Fruit fly (Drosophila melanogaster): ENCODE results near the gene Tango2.

Tango2 gene

DNA sequence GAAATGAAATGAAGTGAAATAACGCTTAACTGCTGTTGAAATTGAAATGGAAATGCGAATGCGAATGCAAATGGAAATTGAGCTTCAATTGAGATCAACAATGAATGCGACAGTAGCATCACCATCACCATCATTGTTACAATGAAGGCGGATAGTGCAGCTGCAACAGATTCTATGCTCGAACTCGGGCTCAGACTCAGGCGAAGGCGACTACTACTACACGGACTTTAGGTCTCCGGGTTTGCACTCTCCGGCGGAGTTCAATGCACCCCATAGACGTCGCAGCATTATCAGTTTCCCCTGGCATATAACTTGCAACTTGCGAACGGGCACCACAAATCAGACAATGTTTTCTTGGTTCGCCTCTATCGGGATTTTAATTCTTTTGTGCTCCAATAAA, 32.0 kb downstream of the Tango2 start:
- TF ChIP-seq OdsH (GFP tag; optimal IDR thresholded peaks at IDR 0.05) (no peak), Abd-B (GFP tag; optimal IDR thresholded peaks at IDR 0.05) (no peak), Hr78 (GFP tag; optimal IDR thresholded peaks at IDR 0.05) (no peak), psq (GFP tag; optimal IDR thresholded peaks at IDR 0.05) (no peak), Sp1 (GFP tag; optimal IDR thresholded peaks at IDR 0.05) (no peak), foxo (GFP tag; optimal IDR thresholded peaks at IDR 0.05) (no peak), brk (GFP tag; optimal IDR thresholded peaks at IDR 0.05) (no peak), usp (GFP tag; optimal IDR thresholded peaks at IDR 0.05) (no peak), fru (GFP tag; optimal IDR thresholded peaks at IDR 0.05) (no peak), Rel (GFP tag; optimal IDR thresholded peaks at IDR 0.05) (no peak), Rel (tag; optimal IDR thresholded peaks at IDR 0.05) (no peak)

DNA sequence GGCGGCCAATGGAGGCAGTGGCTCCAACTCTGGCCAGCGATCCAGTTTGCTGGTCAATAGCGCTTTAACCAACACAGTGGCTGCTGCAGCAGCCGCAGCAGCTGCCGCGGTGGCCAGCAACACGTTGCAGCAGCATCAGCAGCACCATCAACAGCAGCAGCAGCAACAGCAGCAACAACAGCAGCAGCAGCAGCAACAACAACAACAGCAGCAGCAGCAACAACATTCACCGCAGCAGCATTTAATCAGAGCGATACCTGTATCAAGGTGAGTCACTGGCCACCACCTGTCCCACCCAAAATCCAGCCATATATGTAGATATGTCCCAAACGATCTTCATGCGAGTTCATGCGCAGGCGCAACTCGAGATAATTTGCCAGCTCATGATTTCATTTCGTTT, 33.0 kb downstream of the Tango2 start:
- TF ChIP-seq Dfd (GFP tag; optimal IDR thresholded peaks at IDR 0.05) (peak; percentile 84), Abd-B (GFP tag; optimal IDR thresholded peaks at IDR 0.05) (no peak)

DNA sequence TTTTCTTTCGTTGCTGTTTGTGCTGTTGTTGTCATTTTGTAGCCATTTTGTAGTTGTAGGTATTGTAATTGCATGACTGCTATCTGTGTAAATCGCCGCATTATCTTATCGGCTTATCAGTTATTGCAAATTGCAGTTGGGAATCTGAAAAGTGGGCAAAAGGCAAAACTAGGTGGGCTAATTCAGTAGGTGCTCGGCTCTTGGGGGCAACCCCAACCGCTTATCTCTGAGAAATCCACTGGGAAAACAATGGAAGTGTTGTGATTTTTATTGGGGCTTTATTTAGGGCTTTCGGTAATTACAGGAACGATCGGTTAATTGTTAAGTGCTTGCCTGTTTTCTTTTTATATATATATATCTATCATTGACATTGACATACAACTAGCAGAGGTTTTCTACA, 34.4 kb downstream of the Tango2 start:
- no peak for TF ChIP-seq CG32264 (GFP tag; optimal IDR thresholded peaks at IDR 0.05)
- TF ChIP-seq Rel (GFP tag; optimal IDR thresholded peaks at IDR 0.05), result no peak
- peak; percentile 40 for TF ChIP-seq Rel (tag; optimal IDR thresholded peaks at IDR 0.05)

DNA sequence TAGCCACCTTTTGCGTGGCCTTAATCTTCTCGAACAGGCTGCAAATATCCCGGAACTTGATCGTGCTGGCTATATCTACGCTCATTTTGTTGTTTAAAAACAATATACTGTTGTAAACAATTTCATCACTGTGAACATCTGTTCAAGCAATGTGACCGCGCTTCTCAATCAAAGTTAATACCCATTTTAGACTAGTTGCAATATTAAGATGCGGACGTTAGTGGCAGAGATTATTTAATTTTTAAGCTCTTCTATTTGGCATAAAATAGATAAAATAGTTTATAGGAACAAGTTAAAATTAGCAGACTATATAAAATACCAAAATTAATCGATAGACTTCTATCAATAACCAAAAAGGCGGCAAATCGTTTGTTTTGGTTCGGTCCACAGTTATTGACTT, 50.9 kb downstream of the Tango2 start, which contains the start of the genes DNAlig4 and CG11164:
TSS of gene DNAlig4 (minus strand) at position 156 of the 400 bp plus-strand sequence.
TSS of gene CG11164 (plus strand) at position 359 of the 400 bp plus-strand sequence.
- TF ChIP-seq Mio (GFP tag; optimal IDR thresholded peaks at IDR 0.05) (no peak), psq (GFP tag; optimal IDR thresholded peaks at IDR 0.05) (no peak), dsf (GFP tag; optimal IDR thresholded peaks at IDR 0.05; ENCODE audit: borderline replicate concordance) (no peak), Rel (GFP tag; optimal IDR thresholded peaks at IDR 0.05) (no peak), Rel (tag; optimal IDR thresholded peaks at IDR 0.05) (no peak), N (GFP tag; optimal IDR thresholded peaks at IDR 0.05) (no peak), h (GFP tag; optimal IDR thresholded peaks at IDR 0.05) (no peak), Vsx2 (GFP tag; optimal IDR thresholded peaks at IDR 0.05; ENCODE audit: partially characterized antibody) (no peak), Hr83 (GFP tag; optimal IDR thresholded peaks at IDR 0.05; ENCODE audit: poor library complexity, severe bottlenecking) (no peak), br (GFP tag; optimal IDR thresholded peaks at IDR 0.05) (no peak), Abd-B (GFP tag; optimal IDR thresholded peaks at IDR 0.05) (no peak), lola (GFP tag; optimal IDR thresholded peaks at IDR 0.05) (no peak)
